Worm (Caenorhabditis elegans): ENCODE data around the gene F44E7.4.

DNA sequence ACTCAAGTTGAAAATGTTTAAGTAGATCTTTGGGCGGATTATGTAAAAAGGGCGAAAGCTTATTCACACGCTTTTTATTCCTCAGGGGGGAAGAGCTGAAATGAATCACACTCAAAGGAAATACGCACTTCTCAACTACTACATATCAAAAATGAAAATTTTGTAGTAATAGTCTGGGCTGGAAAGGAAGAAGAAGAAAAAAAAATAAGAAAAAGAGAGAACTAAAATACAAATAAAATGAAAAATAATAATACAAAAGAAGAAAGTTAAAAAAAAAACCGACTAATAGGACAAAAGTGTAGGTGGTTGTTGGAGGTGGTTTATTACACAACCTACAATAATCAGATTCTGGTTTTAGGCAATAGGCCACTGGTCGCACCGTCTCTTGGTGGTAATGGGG is 40.7 kb downstream of the F44E7.4 start, which contains the start of gene K09H11.6:
- TF ChIP-seq vab-15 (tag; optimal IDR thresholded peaks at IDR 0.05) (no peak), nhr-76 (tag; optimal IDR thresholded peaks at IDR 0.05) (no peak), efl-1 (optimal IDR thresholded peaks at IDR 0.05) (no peak), efl-1 (GFP tag; optimal IDR thresholded peaks at IDR 0.05 in 1 of 2) (no peak), lin-13 (GFP tag; optimal IDR thresholded peaks at IDR 0.05) (no peak), zag-1 (tag; optimal IDR thresholded peaks at IDR 0.05) (no peak), dpl-1 (GFP tag; optimal IDR thresholded peaks at IDR 0.05) (no peak), blmp-1 (tag; optimal IDR thresholded peaks at IDR 0.05) (no peak), ceh-82 (tag; optimal IDR thresholded peaks at IDR 0.05) (no peak), ztf-11 (tag; optimal IDR thresholded peaks at IDR 0.05) (no peak), skn-1 (tag; optimal IDR thresholded peaks at IDR 0.05) (no peak)

Data from whole organism, L1 larva.